Worm (Caenorhabditis elegans) whole organism, L1 larva: ENCODE measurements around the gene ZC412.10.

ENCODE experiments used
- ama-1 ChIP-seq: fragments of 150-350 bp; optimal IDR thresholded peaks from 2 replicates; lab custom pipeline; 2014
- lin-13 ChIP-seq: fragments of 150-350 bp; optimal IDR thresholded peaks from 2 replicates; lab custom pipeline; 2014; ENCODE audit warnings: missing biosample characterization, missing genetic modification reagents, missing genetic modification characterization
- mab-9 ChIP-seq: fragments of 200-800 bp; sonication (Bioruptor generic); IDR thresholded peaks from 2 replicates; pipeline ENCODE4 v1.3.6; 2022; ENCODE audit warnings: missing genetic modification reagents, missing genetic modification characterization, missing compliant biosample characterization
- nhr-11 ChIP-seq: fragments of 150-350 bp; optimal IDR thresholded peaks from 2 replicates; lab custom pipeline; 2014; ENCODE audit warnings: missing biosample characterization, missing genetic modification characterization
- nhr-84 ChIP-seq: sonication (generic microtip); optimal IDR thresholded peaks from 2 replicates; lab custom pipeline; 2017; ENCODE audit warnings: missing biosample characterization, missing genetic modification characterization
- rnt-1 ChIP-seq: sonication (generic microtip); optimal IDR thresholded peaks from 2 replicates; lab custom pipeline; 2016; ENCODE audit warnings: mild to moderate bottlenecking, missing genetic modification characterization, moderate library complexity, missing compliant biosample characterization
- snpc-4 ChIP-seq: fragments of 150-350 bp; optimal IDR thresholded peaks from 2 replicates; lab custom pipeline; 2014; ENCODE audit warnings: missing biosample characterization, missing genetic modification characterization
- unc-130 ChIP-seq: fragments of 150-350 bp; optimal IDR thresholded peaks from 2 replicates; lab custom pipeline; 2017; ENCODE audit warnings: missing biosample characterization, missing genetic modification characterization, inconsistent platforms
- zag-1 ChIP-seq: fragments of 150-350 bp; optimal IDR thresholded peaks from 2 replicates; lab custom pipeline; 2014; ENCODE audit warnings: missing biosample characterization, missing genetic modification characterization

- no peak for TF ChIP-seq zag-1 (tag; lab: Kevin White, UChicago)
- no peak for TF ChIP-seq mab-9
- TF ChIP-seq nhr-11 (tag; lab: Kevin White, UChicago), result peak; percentile 27
- TF ChIP-seq lin-13 (GFP tag; lab: Kevin White, UChicago), result peak; percentile 61
- TF ChIP-seq ama-1, result peak; percentile 33
- TF ChIP-seq snpc-4, result peak; percentile 23
- peak; percentile 73 for TF ChIP-seq unc-130 (tag; lab: Kevin White, UChicago)
- TF ChIP-seq rnt-1 (tag; lab: Kevin White, UChicago), result peak; percentile 46
- TF ChIP-seq nhr-84 (tag; lab: Kevin White, UChicago), result no peak
Measured at ce11 chrV:14849628-14850027, 27.0 kb downstream of the ZC412.10 start.
